Worm (Caenorhabditis elegans): ENCODE data around the gene C15F1.5.

DNA sequence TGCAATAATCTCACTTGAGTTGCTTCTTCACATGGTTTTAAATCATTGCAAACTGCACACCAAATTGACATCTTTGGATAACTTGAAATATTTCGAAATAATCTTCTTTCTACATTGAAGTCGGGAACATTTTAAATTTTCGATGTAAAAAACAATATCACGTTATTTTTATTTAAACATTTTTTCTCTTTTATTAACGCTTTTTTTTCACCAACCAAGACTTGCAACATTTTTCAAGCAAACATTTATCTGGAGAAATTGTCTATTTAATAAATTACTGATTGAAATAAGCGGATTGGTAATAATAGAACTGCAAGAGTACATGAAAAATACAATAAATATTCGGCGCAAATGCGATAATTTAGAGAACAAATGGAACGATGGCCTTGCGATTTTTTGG lies at the start of gene C15F1.5:
- TF ChIP-seq unc-62 (GFP tag; optimal IDR thresholded peaks at IDR 0.05): no peak
- TF ChIP-seq sea-2 (GFP tag; optimal IDR thresholded peaks at IDR 0.05): no peak
- TF ChIP-seq ceh-82 (tag; optimal IDR thresholded peaks at IDR 0.05): no peak
- TF ChIP-seq nhr-77 (tag; optimal IDR thresholded peaks at IDR 0.05): no peak
- no peak for TF ChIP-seq ztf-11 (tag; optimal IDR thresholded peaks at IDR 0.05)
- TF ChIP-seq hmg-11 (tag; optimal IDR thresholded peaks at IDR 0.05): no peak
- TF ChIP-seq fos-1 (tag; optimal IDR thresholded peaks at IDR 0.05): no peak

Data from whole organism, L3 larva.